Worm (Caenorhabditis elegans): ENCODE results near the gene flp-20.

- TF ChIP-seq nhr-28 (tag; optimal IDR thresholded peaks at IDR 0.05) (no peak), unc-62 (GFP tag; optimal IDR thresholded peaks at IDR 0.05) (no peak), nhr-237 (tag; optimal IDR thresholded peaks at IDR 0.05) (no peak), ztf-11 (tag; optimal IDR thresholded peaks at IDR 0.05) (no peak), M03D4.4 (tag; optimal IDR thresholded peaks at IDR 0.05) (no peak), ces-1 (GFP tag; optimal IDR thresholded peaks at IDR 0.05) (no peak), elt-3 (tag; optimal IDR thresholded peaks at IDR 0.05) (no peak), unc-39 (tag; optimal IDR thresholded peaks at IDR 0.05) (no peak), snpc-4 (tag; optimal IDR thresholded peaks at IDR 0.05) (no peak), nhr-12 (tag; optimal IDR thresholded peaks at IDR 0.05) (no peak), mep-1 (tag; optimal IDR thresholded peaks at IDR 0.05) (no peak)
Measured at ce11 chrX:9369927-9370326, 20.2 kb upstream of the flp-20 start.
